Fruit fly (Drosophila melanogaster) whole organism, adult: Measurements from ENCODE around the gene CG31204.

Experiments
- CG14711 ChIP-seq: fragments of 200-800 bp; sonication (Bioruptor generic); optimal IDR thresholded peaks from 2 replicates; lab custom pipeline; 2018; ENCODE audit warnings: missing biosample characterization, mild to moderate bottlenecking, missing genetic modification characterization, moderate library complexity
- Clk ChIP-seq: fragments of 200-800 bp; sonication (Bioruptor generic); optimal IDR thresholded peaks from 2 replicates; lab custom pipeline; 2017; ENCODE audit warnings: missing biosample characterization, missing genetic modification characterization
- bab1 ChIP-seq: fragments of 200-800 bp; sonication (Bioruptor generic); optimal IDR thresholded peaks from 3 replicates; lab custom pipeline; 2019; ENCODE audit warnings: missing biosample characterization, mild to moderate bottlenecking, missing genetic modification characterization, moderate library complexity

DNA sequence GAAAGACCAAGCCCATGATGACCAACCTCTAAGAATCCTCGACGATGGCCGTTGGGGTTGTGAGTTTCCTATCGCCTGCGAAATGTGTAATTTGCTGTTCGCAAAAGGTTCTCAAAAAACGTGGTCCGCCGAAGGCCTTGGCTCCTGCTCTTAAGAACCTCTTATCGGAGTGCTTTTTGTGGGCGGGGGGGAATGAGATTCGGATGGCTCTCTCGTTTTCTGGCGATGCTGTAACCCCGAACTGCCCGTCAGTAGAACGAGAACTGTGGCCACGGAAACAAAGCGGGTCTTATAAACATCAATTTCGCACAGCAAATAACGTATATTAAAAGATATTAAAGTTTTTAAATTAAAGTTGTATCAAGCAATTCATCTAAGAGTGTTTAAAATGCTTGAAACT is 11.5 kb downstream of the CG31204 start, which contains the start of gene CG1607:
- TF ChIP-seq bab1 (GFP tag; lab: Kevin White, UChicago) (no peak), Clk (GFP tag; lab: Kevin White, UChicago) (no peak), CG14711 (no peak)
